Worm (Caenorhabditis elegans) whole organism, L4 larva: ENCODE measurements around the gene abhd-12.

ENCODE experiments used
- F44E2.7 ChIP-seq: fragments of 200-800 bp; sonication (Bioruptor generic); IDR thresholded peaks from 2 replicates; pipeline ENCODE4 v2.1.2; 2022; ENCODE audit warnings: missing genetic modification characterization, missing compliant biosample characterization
- T20F7.1 ChIP-seq: fragments of 200-800 bp; sonication (Bioruptor generic); optimal IDR thresholded peaks from 2 replicates; lab custom pipeline; 2018; ENCODE audit warnings: mild to moderate bottlenecking, missing genetic modification characterization, missing compliant biosample characterization
- Y48G9A.11 ChIP-seq: fragments of 200-800 bp; sonication (Bioruptor generic); IDR thresholded peaks from 2 replicates; pipeline ENCODE4 v1.3.6; 2022; ENCODE audit warnings: missing genetic modification reagents, missing genetic modification characterization, missing compliant biosample characterization
- ZK546.5 ChIP-seq, 2 experiments: sonication (generic microtip); optimal IDR thresholded peaks; 2 replicates each; lab custom pipeline; 2017; ENCODE audit warnings: missing biosample characterization in 2 of 2, missing genetic modification characterization in 2 of 2
- aha-1 ChIP-seq: fragments of 150-350 bp; peaks from one replicate; lab custom pipeline; 2014; ENCODE audit warnings: missing biosample characterization, missing genetic modification characterization
- ama-1 ChIP-seq: fragments of 150-350 bp; optimal IDR thresholded peaks from 2 replicates; lab custom pipeline; 2014; ENCODE audit warnings: inconsistent platforms, mixed read lengths
- ceh-20 ChIP-seq: fragments of 200-800 bp; sonication (Bioruptor generic); IDR thresholded peaks from 2 replicates; pipeline ENCODE4 v1.3.6; 2022; ENCODE audit warnings: missing genetic modification reagents, missing genetic modification characterization, missing compliant biosample characterization
- ceh-28 ChIP-seq: fragments of 150-350 bp; optimal IDR thresholded peaks from 2 replicates; lab custom pipeline; 2014; ENCODE audit warnings: missing biosample characterization, missing genetic modification reagents, missing genetic modification characterization
- ces-1 ChIP-seq: fragments of 150-350 bp; sonication (generic microtip); optimal IDR thresholded peaks from 4 replicates; lab custom pipeline; 2014; ENCODE audit warnings: missing biosample characterization, missing genetic modification reagents, missing genetic modification characterization
- dmd-6 ChIP-seq: fragments of 200-800 bp; sonication (Bioruptor generic); IDR thresholded peaks from 2 replicates; pipeline ENCODE4 v1.3.6; 2022; ENCODE audit warnings: missing genetic modification reagents, missing genetic modification characterization, missing compliant biosample characterization
- egl-43 ChIP-seq: fragments of 200-800 bp; sonication (Bioruptor generic); IDR thresholded peaks from 2 replicates; pipeline ENCODE4 v1.3.6; 2022; ENCODE audit warnings: missing genetic modification reagents, missing genetic modification characterization, missing compliant biosample characterization
- lim-7 ChIP-seq: fragments of 200-800 bp; sonication (Bioruptor generic); IDR thresholded peaks from 2 replicates; pipeline ENCODE4 v1.3.6; 2022; ENCODE audit warnings: missing genetic modification characterization, missing compliant biosample characterization
- lin-1 ChIP-seq: fragments of 200-800 bp; sonication (Bioruptor generic); IDR thresholded peaks from 2 replicates; pipeline ENCODE4 v1.3.6; 2022; ENCODE audit warnings: missing genetic modification reagents, missing genetic modification characterization, missing compliant biosample characterization
- lin-13 ChIP-seq: fragments of 150-350 bp; optimal IDR thresholded peaks from 2 replicates; lab custom pipeline; 2014; ENCODE audit warnings: missing biosample characterization, missing genetic modification reagents, missing genetic modification characterization
- lin-38 ChIP-seq: fragments of 200-800 bp; sonication (Bioruptor generic); IDR thresholded peaks from 2 replicates; pipeline ENCODE4 v1.3.6; 2022; ENCODE audit warnings: missing genetic modification reagents, missing genetic modification characterization, missing compliant biosample characterization
- lin-39 ChIP-seq: fragments of 150-350 bp; optimal IDR thresholded peaks from 2 replicates; lab custom pipeline; 2014; ENCODE audit warnings: missing biosample characterization, missing genetic modification reagents, missing genetic modification characterization
- madf-9 ChIP-seq: fragments of 200-800 bp; sonication (Bioruptor generic); conservative IDR thresholded peaks from 2 replicates; pipeline ENCODE4 v1.3.6; 2022; ENCODE audit warnings: missing genetic modification reagents, missing genetic modification characterization, missing compliant biosample characterization
- mdl-1 ChIP-seq, 2 experiments: fragments of 150-350 bp in 1 of 2; sonication (generic microtip) in 1 of 2; optimal IDR thresholded peaks; 2 replicates each; lab custom pipeline; 2014 to 2017; ENCODE audit warnings: missing biosample characterization in 2 of 2, missing genetic modification characterization in 2 of 2
- nhr-111 ChIP-seq: fragments of 200-800 bp; sonication (Bioruptor generic); optimal IDR thresholded peaks from 2 replicates; lab custom pipeline; 2018; ENCODE audit warnings: mild to moderate bottlenecking, missing genetic modification characterization, missing compliant biosample characterization
- nhr-25 ChIP-seq: sonication (generic microtip); optimal IDR thresholded peaks from 2 replicates; lab custom pipeline; 2017; ENCODE audit warnings: missing genetic modification characterization, mild to moderate bottlenecking, missing compliant biosample characterization, antibody characterized with exemption, moderate library complexity, borderline replicate concordance; ENCODE audit not compliant: insufficient read depth
- nhr-76 ChIP-seq: fragments of 150-350 bp; optimal IDR thresholded peaks from 2 replicates; lab custom pipeline; 2014; ENCODE audit warnings: missing biosample characterization, missing genetic modification characterization
- pqm-1 ChIP-seq: sonication (generic microtip); optimal IDR thresholded peaks from 2 replicates; lab custom pipeline; 2017; ENCODE audit warnings: missing biosample characterization, missing genetic modification characterization
- skn-1 ChIP-seq: fragments of 150-350 bp; optimal IDR thresholded peaks from 2 replicates; lab custom pipeline; 2014; ENCODE audit warnings: missing biosample characterization, missing genetic modification characterization
- snpc-1.2 ChIP-seq: fragments of 200-800 bp; sonication (Bioruptor generic); IDR thresholded peaks from 2 replicates; pipeline ENCODE4 v1.3.6; 2022; ENCODE audit warnings: missing genetic modification reagents, missing genetic modification characterization, missing compliant biosample characterization
- tag-97 ChIP-seq: fragments of 200-800 bp; sonication (Bioruptor generic); IDR thresholded peaks from 2 replicates; pipeline ENCODE4 v1.3.6; 2022; ENCODE audit warnings: missing genetic modification characterization, missing compliant biosample characterization
- tra-1 ChIP-seq: fragments of 200-800 bp; sonication (Bioruptor generic); IDR thresholded peaks from 2 replicates; pipeline ENCODE4 v1.3.6; 2022; ENCODE audit warnings: missing genetic modification reagents, missing genetic modification characterization, missing compliant biosample characterization
- unc-62 ChIP-seq, 3 experiments: fragments of 150-350 bp in 1 of 3; sonication (generic microtip); optimal IDR thresholded peaks in 2 of 3; peaks in 1 of 3; 1 replicate in 1 of 3; 2 replicates in 2 of 3; lab custom pipeline; 2014 to 2017; ENCODE audit warnings: missing biosample characterization in 3 of 3, missing genetic modification characterization in 3 of 3, missing genetic modification reagents in 3 of 3, missing genotype in 1 of 3
- zip-11 ChIP-seq: fragments of 200-800 bp; sonication (Bioruptor generic); IDR thresholded peaks from 2 replicates; pipeline ENCODE4 v1.3.6; 2022; ENCODE audit warnings: missing genetic modification characterization, missing compliant biosample characterization

Gene abhd-12

ce11 chrV:8031121-8031520 lies 47.4 kb downstream of the abhd-12 start, which contains the start of gene vars-1 (continued):
- TF ChIP-seq zip-11 (GFP tag; lab: Robert Waterston, UW) (no peak), lin-1 (no peak), Y48G9A.11 (GFP tag; lab: Robert Waterston, UW) (no peak), tra-1 (GFP tag; lab: Robert Waterston, UW) (no peak), ama-1 (peak; percentile 33), lin-13 (GFP tag; lab: Kevin White, UChicago) (no peak), madf-9 (GFP tag; lab: Robert Waterston, UW) (no peak), snpc-1.2 (GFP tag; lab: Robert Waterston, UW) (0 out of 2 replicates have a peak, but pooled peaks have one; percentile 31), aha-1 (tag; lab: Kevin White, UChicago) (peak; percentile 11), lim-7 (GFP tag; lab: Robert Waterston, UW) (no peak), nhr-76 (tag; lab: Kevin White, UChicago) (no peak), nhr-111 (GFP tag; lab: Kevin White, UChicago) (no peak), egl-43 (GFP tag; lab: Robert Waterston, UW) (no peak), dmd-6 (GFP tag; lab: Robert Waterston, UW) (0 out of 2 replicates have a peak, but pooled peaks have one; percentile 13), unc-62 (GFP tag; optimal IDR thresholded peaks at IDR 0.05 in 1 of 2; lab: Kevin White, UChicago) (no peak), unc-62 (tag; optimal IDR thresholded peaks at IDR 0.05; lab: Kevin White, UChicago) (no peak), ceh-20 (no peak)

DNA sequence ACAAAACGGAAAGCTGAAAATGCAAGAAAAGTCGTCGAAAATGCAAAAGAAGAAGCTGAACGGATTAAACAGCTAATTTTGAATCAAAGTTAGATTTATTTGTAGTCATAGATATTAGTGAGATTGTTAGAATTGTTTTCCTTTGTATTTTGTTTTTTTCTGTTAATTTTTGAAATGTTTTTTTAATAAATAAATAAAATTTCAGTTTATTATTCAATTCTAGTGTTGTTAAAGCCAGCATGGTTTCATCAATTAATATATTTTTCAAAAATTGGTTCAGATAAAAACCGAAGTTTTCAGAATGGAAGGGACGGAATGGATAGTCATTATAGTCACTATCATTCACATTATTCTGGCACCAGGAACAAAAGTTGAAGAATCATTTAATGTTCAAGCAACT lies 51.1 kb downstream of the abhd-12 start, which contains the start of gene algn-12:
algn-12 (plus strand) TSS at position 301 of the 400 bp plus-strand sequence.
- TF ChIP-seq ces-1 (GFP tag; lab: Kevin White, UChicago) (no peak), ceh-28 (tag; lab: Kevin White, UChicago) (no peak), F44E2.7 (GFP tag; lab: Robert Waterston, UW) (no peak), aha-1 (tag; lab: Kevin White, UChicago) (no peak), lin-39 (no peak), mdl-1 (tag; optimal IDR thresholded peaks at IDR 0.05; lab: Kevin White, UChicago) (no peak), T20F7.1 (no peak), skn-1 (no peak), lin-1 (no peak), lin-38 (no peak), nhr-25 (tag; lab: Kevin White, UChicago) (no peak), ZK546.5 (tag; optimal IDR thresholded peaks at IDR 0.05; lab: Kevin White, UChicago) (no peak), tag-97 (GFP tag; lab: Robert Waterston, UW) (no peak), pqm-1 (tag; lab: Kevin White, UChicago) (no peak)
